Fruit fly (Drosophila melanogaster) whole organism, embryonic: ENCODE data around the gene CG32944.

Experiments used
- CG10462 ChIP-seq: fragments of 200-800 bp; sonication (Bioruptor generic); optimal IDR thresholded peaks from 2 replicates; lab custom pipeline; 2016; ENCODE audit warnings: missing biosample characterization, missing genetic modification characterization
- CG13287 ChIP-seq: fragments of 200-800 bp; sonication (Bioruptor generic); IDR thresholded peaks from 2 replicates; pipeline ENCODE4 v1.3.6; 2022; ENCODE audit warnings: missing biosample characterization, missing genetic modification characterization; ENCODE audit not compliant: partially characterized antibody
- CG13424 ChIP-seq: fragments of 200-800 bp; sonication (Bioruptor generic); optimal IDR thresholded peaks from 2 replicates; lab custom pipeline; 2019; ENCODE audit warnings: missing biosample characterization, mild to moderate bottlenecking, missing genetic modification characterization, moderate library complexity
- CG14050 ChIP-seq: fragments of 200-800 bp; sonication (Bioruptor generic); IDR thresholded peaks from 3 replicates; pipeline ENCODE4 v1.3.6; 2022; ENCODE audit warnings: missing biosample characterization, missing genetic modification characterization
- CG14667 ChIP-seq: fragments of 200-800 bp; sonication (Bioruptor generic); IDR thresholded peaks from 2 replicates; pipeline ENCODE4 v1.3.6; 2022; ENCODE audit warnings: missing biosample characterization, missing genetic modification characterization
- CG1602 ChIP-seq: fragments of 200-800 bp; sonication (Bioruptor generic); optimal IDR thresholded peaks from 3 replicates; lab custom pipeline; 2016; ENCODE audit warnings: missing biosample characterization, missing genetic modification characterization
- CG16815 ChIP-seq: fragments of 200-800 bp; sonication (Bioruptor generic); optimal IDR thresholded peaks from 3 replicates; lab custom pipeline; 2017; ENCODE audit warnings: missing biosample characterization, mild to moderate bottlenecking, missing genetic modification characterization
- CG17361 ChIP-seq: fragments of 200-800 bp; sonication (Bioruptor generic); IDR thresholded peaks from 3 replicates; pipeline ENCODE4 v1.3.6; 2022; ENCODE audit warnings: missing biosample characterization, missing genetic modification characterization
- CG3163 ChIP-seq: fragments of 200-800 bp; sonication (Bioruptor generic); optimal IDR thresholded peaks from 3 replicates; lab custom pipeline; 2016; ENCODE audit warnings: missing biosample characterization, missing genetic modification characterization
- CG32767 ChIP-seq: fragments of 200-800 bp; sonication (Bioruptor generic); IDR thresholded peaks from 2 replicates; pipeline ENCODE4 v1.3.6; 2022; ENCODE audit warnings: missing biosample characterization, missing genetic modification characterization
- CG4282 ChIP-seq: fragments of 200-800 bp; sonication (Bioruptor generic); optimal IDR thresholded peaks from 2 replicates; lab custom pipeline; 2016; ENCODE audit warnings: missing biosample characterization, missing genetic modification characterization
- CG6813 ChIP-seq: fragments of 200-800 bp; sonication (Bioruptor generic); optimal IDR thresholded peaks from 2 replicates; lab custom pipeline; 2017; ENCODE audit warnings: missing biosample characterization, missing genetic modification characterization, mild to moderate bottlenecking, moderate library complexity, missing genetic modification reagents
- CG7357 ChIP-seq: fragments of 200-800 bp; sonication (Bioruptor generic); IDR thresholded peaks from 3 replicates; pipeline ENCODE4 v1.3.6; 2022; ENCODE audit warnings: missing biosample characterization, missing genetic modification characterization
- CG7556 ChIP-seq: fragments of 200-800 bp; sonication (Bioruptor generic); optimal IDR thresholded peaks from 2 replicates; lab custom pipeline; 2017; ENCODE audit warnings: missing biosample characterization, mild to moderate bottlenecking, missing genetic modification characterization
- CG7987 ChIP-seq: fragments of 200-800 bp; sonication (Bioruptor generic); optimal IDR thresholded peaks from 2 replicates; lab custom pipeline; 2018; ENCODE audit warnings: missing biosample characterization, mild to moderate bottlenecking, missing genetic modification characterization, moderate library complexity
- Dad ChIP-seq: fragments of 200-800 bp; sonication (Bioruptor generic); optimal IDR thresholded peaks from 3 replicates; lab custom pipeline; 2016; ENCODE audit warnings: missing biosample characterization, missing genetic modification characterization
- Dbx ChIP-seq: fragments of 200-800 bp; sonication (Bioruptor generic); IDR thresholded peaks from 3 replicates; pipeline ENCODE4 v1.3.6; 2022; ENCODE audit warnings: missing biosample characterization, missing genetic modification characterization
- Dfd ChIP-seq, 2 experiments: fragments of >200 bp; optimal IDR thresholded peaks; 2 replicates each; lab custom pipeline; 2017; ENCODE audit warnings: missing biosample characterization in 2 of 2, missing genetic modification characterization in 2 of 2
- E2f1 ChIP-seq: fragments of 200-800 bp; sonication (Bioruptor generic); IDR thresholded peaks from 2 replicates; pipeline ENCODE4 v1.3.6; 2022; ENCODE audit warnings: missing biosample characterization, missing genetic modification characterization
- Kr ChIP-seq: fragments of 200-800 bp; sonication (Bioruptor generic); optimal IDR thresholded peaks from 2 replicates; lab custom pipeline; 2017; ENCODE audit warnings: missing biosample characterization, mild to moderate bottlenecking, missing genetic modification characterization
- MTF-1 ChIP-seq: fragments of 200-800 bp; sonication (Bioruptor generic); optimal IDR thresholded peaks from 2 replicates; lab custom pipeline; 2018; ENCODE audit warnings: missing biosample characterization, mild to moderate bottlenecking, missing genetic modification characterization, borderline replicate concordance
- NC2α ChIP-seq: fragments of 200-800 bp; sonication (Bioruptor generic); optimal IDR thresholded peaks from 2 replicates; lab custom pipeline; 2016; ENCODE audit warnings: missing biosample characterization, missing genetic modification characterization
- Stat92E ChIP-seq, 3 experiments: fragments of >200 bp in 2 of 3; fragments of 200-800 bp in 1 of 3; sonication (Bioruptor generic) in 1 of 3; optimal IDR thresholded peaks; 2 replicates each; lab custom pipeline; 2017 to 2019; ENCODE audit warnings: missing biosample characterization in 3 of 3, missing genetic modification characterization in 3 of 3, mild to moderate bottlenecking in 1 of 3, moderate library complexity in 1 of 3
- ash1 ChIP-seq: fragments of 200-800 bp; sonication (Bioruptor generic); optimal IDR thresholded peaks from 2 replicates; lab custom pipeline; 2018; ENCODE audit warnings: missing biosample characterization, mild to moderate bottlenecking, missing genetic modification characterization
- bigmax ChIP-seq: fragments of 200-800 bp; sonication (Bioruptor generic); optimal IDR thresholded peaks from 2 replicates; lab custom pipeline; 2018; ENCODE audit warnings: missing biosample characterization, mild to moderate bottlenecking, missing genetic modification characterization
- ci ChIP-seq: fragments of 200-800 bp; sonication (Bioruptor generic); IDR thresholded peaks from 3 replicates; pipeline ENCODE4 v1.3.6; 2022; ENCODE audit warnings: missing biosample characterization, missing genetic modification characterization
- dimm ChIP-seq: fragments of 200-800 bp; sonication (Bioruptor generic); IDR thresholded peaks from 2 replicates; pipeline ENCODE4 v1.3.6; 2022; ENCODE audit warnings: missing biosample characterization, missing genetic modification characterization
- dysf ChIP-seq: fragments of 200-800 bp; sonication (Bioruptor generic); IDR thresholded peaks from 3 replicates; pipeline ENCODE4 v1.3.6; 2022; ENCODE audit warnings: missing biosample characterization, missing genetic modification characterization
- exex ChIP-seq: fragments of 200-800 bp; sonication (Bioruptor generic); optimal IDR thresholded peaks from 4 replicates; lab custom pipeline; 2018; ENCODE audit warnings: missing biosample characterization, mild to moderate bottlenecking, missing genetic modification characterization, moderate library complexity
- fd102C ChIP-seq: fragments of 200-800 bp; sonication (Bioruptor generic); optimal IDR thresholded peaks from 2 replicates; lab custom pipeline; 2018; ENCODE audit warnings: missing biosample characterization, mild to moderate bottlenecking, missing genetic modification characterization, moderate library complexity
- fru ChIP-seq: fragments of >200 bp; optimal IDR thresholded peaks from 2 replicates; lab custom pipeline; 2017
- jumu ChIP-seq: fragments of 200-800 bp; sonication (Bioruptor generic); optimal IDR thresholded peaks from 3 replicates; lab custom pipeline; 2016; ENCODE audit warnings: missing biosample characterization, missing genetic modification characterization
- pan ChIP-seq, 4 experiments: fragments of >200 bp in 3 of 4; fragments of 200-800 bp in 1 of 4; sonication (Bioruptor generic) in 1 of 4; optimal IDR thresholded peaks in 3 of 4; IDR thresholded peaks in 1 of 4; 2 replicates each; pipeline versions ENCODE4 v1.3.6 to Lab custom; 2017 to 2022; ENCODE audit warnings: missing biosample characterization in 2 of 4, missing genetic modification characterization in 2 of 4, mixed read lengths in 1 of 4
- phol ChIP-seq: fragments of 200-800 bp; sonication (Bioruptor generic); optimal IDR thresholded peaks from 3 replicates; lab custom pipeline; 2018; ENCODE audit warnings: missing biosample characterization, mild to moderate bottlenecking, missing genetic modification characterization, moderate library complexity
- pum ChIP-seq: fragments of 200-800 bp; sonication (Bioruptor generic); optimal IDR thresholded peaks from 2 replicates; lab custom pipeline; 2016; ENCODE audit warnings: missing biosample characterization, missing genetic modification characterization
- repo ChIP-seq: fragments of 200-800 bp; sonication (Bioruptor generic); optimal IDR thresholded peaks from 2 replicates; lab custom pipeline; 2016; ENCODE audit warnings: missing biosample characterization, missing genetic modification characterization
- sim ChIP-seq: fragments of 200-800 bp; sonication (Bioruptor generic); IDR thresholded peaks from 2 replicates; pipeline ENCODE4 v1.3.6; 2022; ENCODE audit warnings: missing biosample characterization, missing genetic modification characterization
- slbo ChIP-seq: fragments of 200-800 bp; sonication (Bioruptor generic); IDR thresholded peaks from 2 replicates; pipeline ENCODE4 v1.3.6; 2022; ENCODE audit warnings: missing biosample characterization, missing genetic modification characterization
- sqz ChIP-seq: fragments of 200-800 bp; sonication (Bioruptor generic); optimal IDR thresholded peaks from 3 replicates; lab custom pipeline; 2018; ENCODE audit warnings: missing biosample characterization, mild to moderate bottlenecking, missing genetic modification characterization
- tap ChIP-seq: fragments of 200-800 bp; optimal IDR thresholded peaks from 3 replicates; lab custom pipeline; 2019; ENCODE audit warnings: missing biosample characterization, mild to moderate bottlenecking, missing genetic modification characterization, moderate library complexity
- wor ChIP-seq: fragments of 200-800 bp; sonication (Bioruptor generic); IDR thresholded peaks from 2 replicates; pipeline ENCODE4 v1.3.6; 2022; ENCODE audit warnings: missing biosample characterization, missing genetic modification characterization

The CG32944 gene

DNA sequence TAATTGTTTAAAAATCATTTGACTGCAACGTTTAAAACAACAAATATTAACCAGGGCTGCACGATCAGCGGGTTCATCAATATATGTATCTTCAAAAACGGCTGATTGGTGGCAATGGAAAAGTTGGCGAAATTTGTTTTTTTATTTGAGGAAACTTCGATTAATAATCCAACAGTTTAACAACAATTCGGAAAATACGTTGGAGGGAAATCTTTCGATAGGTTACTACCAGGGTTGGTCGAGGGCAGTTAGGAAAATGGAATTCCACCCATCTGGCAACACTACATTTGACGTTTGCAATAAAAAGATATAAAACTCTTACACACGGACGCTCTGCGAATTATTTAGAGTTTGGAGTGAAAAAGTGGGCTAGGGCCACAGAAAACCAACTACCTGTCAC lies 17.7 kb upstream of the CG32944 start, which contains the start of the genes Lipt2 and CG14650 (continued):
- TF ChIP-seq pan (optimal IDR thresholded peaks at IDR 0.05; lab: Kevin White, UChicago) = no peak
- TF ChIP-seq pan (GFP tag; optimal IDR thresholded peaks at IDR 0.05 in 1 of 2, IDR thresholded peaks at IDR 0.05 in 1 of 2) = peak in 1 of 2 experiments; percentile 49
- no peak for TF ChIP-seq Kr (GFP tag; lab: Kevin White, UChicago)
- peak; percentile 74 for TF ChIP-seq CG13287 (GFP tag; lab: Robert Waterston, UW)
- no peak for TF ChIP-seq Dfd (GFP tag; optimal IDR thresholded peaks at IDR 0.05; lab: Kevin White, UChicago)
- TF ChIP-seq CG14667 (GFP tag; lab: Robert Waterston, UW) = no peak
- TF ChIP-seq jumu (GFP tag; lab: Kevin White, UChicago) = peak; percentile 68
- peak; percentile 61 for TF ChIP-seq pum (GFP tag; lab: Kevin White, UChicago)
- TF ChIP-seq sim (GFP tag; lab: Robert Waterston, UW) = no peak
- TF ChIP-seq MTF-1 (GFP tag; lab: Kevin White, UChicago) = no peak
- TF ChIP-seq dimm (GFP tag; lab: Robert Waterston, UW) = no peak
- peak; percentile 10 for TF ChIP-seq CG7556
- peak; percentile 21 for TF ChIP-seq CG10462
- no peak for TF ChIP-seq CG14050 (GFP tag; lab: Robert Waterston, UW)
- TF ChIP-seq Dbx (GFP tag; lab: Robert Waterston, UW) = 0 out of 3 replicates have a peak, but pooled peaks have one; percentile 19
- no peak for TF ChIP-seq fru (lab: Kevin White, UChicago)
- peak; percentile 45 for TF ChIP-seq bigmax (GFP tag; lab: Kevin White, UChicago)
- peak; percentile 81 for TF ChIP-seq phol (tag; lab: Kevin White, UChicago)
- TF ChIP-seq wor (GFP tag; lab: Robert Waterston, UW) = no peak
- no peak for TF ChIP-seq fd102C (GFP tag; lab: Kevin White, UChicago)
- peak; percentile 72 for TF ChIP-seq slbo (GFP tag; lab: Robert Waterston, UW)
- TF ChIP-seq CG1602 (GFP tag; lab: Kevin White, UChicago) = peak; percentile 50
- TF ChIP-seq CG13424 (tag; lab: Kevin White, UChicago) = peak; percentile 62
- no peak for TF ChIP-seq dysf (GFP tag; lab: Robert Waterston, UW)
- TF ChIP-seq CG6813 = no peak
- TF ChIP-seq E2f1 (GFP tag; lab: Robert Waterston, UW) = 0 out of 2 replicates have a peak, but pooled peaks have one; percentile 9
- TF ChIP-seq exex (tag; lab: Kevin White, UChicago) = no peak
- no peak for TF ChIP-seq tap (tag; lab: Kevin White, UChicago)
- no peak for TF ChIP-seq Stat92E (GFP tag; optimal IDR thresholded peaks at IDR 0.05; lab: Kevin White, UChicago)
- TF ChIP-seq ash1 = no peak
- TF ChIP-seq Dad (GFP tag; lab: Kevin White, UChicago) = peak; percentile 48
- TF ChIP-seq sqz = no peak
- peak; percentile 79 for TF ChIP-seq CG3163 (GFP tag; lab: Kevin White, UChicago)
- no peak for TF ChIP-seq CG32767 (GFP tag; lab: Robert Waterston, UW)
- peak; percentile 38 for TF ChIP-seq CG7987 (GFP tag; lab: Kevin White, UChicago)
- no peak for TF ChIP-seq CG7357 (GFP tag; lab: Robert Waterston, UW)
- no peak for TF ChIP-seq CG16815 (GFP tag; lab: Kevin White, UChicago)
- peak; percentile 39; the same call in 1 of the 3 replicates for TF ChIP-seq ci (GFP tag; lab: Robert Waterston, UW)
- TF ChIP-seq repo (GFP tag; lab: Kevin White, UChicago) = peak; percentile 54
- peak; percentile 32 for TF ChIP-seq CG4282
- no peak; the same call in 1 of the 3 replicates for TF ChIP-seq CG17361
- peak; percentile 8 for TF ChIP-seq NC2α (GFP tag; lab: Kevin White, UChicago)
